Fruit fly (Drosophila melanogaster) S2 (cell line): ENCODE data around the gene Las.

Experiments used
- CG8478 ChIP-seq: fragments of >200 bp; optimal IDR thresholded peaks from 2 replicates; lab custom pipeline; 2018
- CTCF ChIP-seq, 2 experiments: fragments of >200 bp; optimal IDR thresholded peaks; 2 replicates each; lab custom pipeline; 2018

DNA sequence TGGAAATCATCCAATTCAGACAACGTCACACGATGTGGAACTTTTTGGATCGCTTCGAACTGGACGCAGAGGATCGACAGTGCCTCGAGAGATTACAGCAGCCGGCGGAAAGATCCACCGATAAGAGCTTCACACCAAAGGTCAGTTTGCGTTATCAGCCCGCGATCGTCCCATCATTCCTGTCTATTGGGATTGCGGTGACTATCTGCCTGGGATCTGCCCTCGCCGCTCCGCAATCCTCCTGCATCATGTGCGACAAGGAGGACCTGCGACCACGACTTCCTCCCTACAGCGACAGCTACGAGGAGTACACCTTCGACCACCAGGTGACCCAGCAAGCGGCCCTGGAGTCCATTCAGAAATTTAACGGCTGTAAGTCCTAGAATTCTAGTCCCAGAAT is 13.9 kb upstream of the Las start:
- TF ChIP-seq CG8478 (lab: Kevin White, UChicago) (no peak), CTCF (optimal IDR thresholded peaks at IDR 0.05; lab: Kevin White, UChicago) (no peak)
